Fruit fly (Drosophila melanogaster) Kc167 (cell line): ENCODE measurements around the gene br.

Experiments used
- Sin3A ChIP-seq: fragments of >200 bp; optimal IDR thresholded peaks from 2 replicates; lab custom pipeline; 2018; ENCODE audit warnings: missing external identifiers
- h ChIP-seq: fragments of >200 bp; optimal IDR thresholded peaks from 3 replicates; lab custom pipeline; 2018; ENCODE audit warnings: missing external identifiers
- insv ChIP-seq: fragments of >200 bp; optimal IDR thresholded peaks from 3 replicates; lab custom pipeline; 2018; ENCODE audit warnings: missing external identifiers
- psq ChIP-seq: fragments of >200 bp; optimal IDR thresholded peaks from 2 replicates; lab custom pipeline; 2017; ENCODE audit warnings: missing external identifiers
- ttk ChIP-seq: sonication (Bioruptor generic); optimal IDR thresholded peaks from 2 replicates; lab custom pipeline; 2017; ENCODE audit warnings: missing external identifiers

dm6 chrX:1647876-1648275 is 72.9 kb downstream of the br start:
- no peak for TF ChIP-seq h (lab: Kevin White, UChicago)
- no peak for TF ChIP-seq psq
- TF ChIP-seq insv (lab: Kevin White, UChicago), result no peak
- TF ChIP-seq Sin3A (lab: Kevin White, UChicago), result no peak
- TF ChIP-seq ttk, result no peak
